Worm (Caenorhabditis elegans) whole organism, late embryonic: ENCODE results near the gene ccr-4.

Experiments
- C08G9.2 ChIP-seq: sonication (generic microtip); optimal IDR thresholded peaks from 2 replicates; lab custom pipeline; 2016; ENCODE audit warnings: mild to moderate bottlenecking, missing genetic modification characterization, moderate library complexity, missing compliant biosample characterization
- K02D7.2 ChIP-seq: sonication (generic microtip); optimal IDR thresholded peaks from 2 replicates; lab custom pipeline; 2017; ENCODE audit warnings: mild to moderate bottlenecking, missing genetic modification characterization, missing compliant biosample characterization
- Y22D7AL.16 ChIP-seq: sonication (generic microtip); optimal IDR thresholded peaks from 2 replicates; lab custom pipeline; 2016; ENCODE audit warnings: missing genetic modification characterization, missing compliant biosample characterization
- ahr-1 ChIP-seq: sonication (generic microtip); optimal IDR thresholded peaks from 2 replicates; lab custom pipeline; 2016; ENCODE audit warnings: missing genetic modification characterization, missing compliant biosample characterization
- ceh-14 ChIP-seq: sonication (generic microtip); optimal IDR thresholded peaks from 2 replicates; lab custom pipeline; 2016; ENCODE audit warnings: missing genotype, missing genetic modification characterization, missing compliant biosample characterization
- ceh-19 ChIP-seq: fragments of 200-800 bp; sonication (Bioruptor generic); optimal IDR thresholded peaks from 2 replicates; lab custom pipeline; 2018; ENCODE audit warnings: mild to moderate bottlenecking, missing genetic modification characterization, missing compliant biosample characterization
- ceh-2 ChIP-seq: sonication (generic microtip); optimal IDR thresholded peaks from 2 replicates; lab custom pipeline; 2016; ENCODE audit warnings: missing genotype, missing genetic modification characterization, missing compliant biosample characterization
- ceh-45 ChIP-seq: fragments of 200-800 bp; sonication (Bioruptor generic); IDR thresholded peaks from 2 replicates; pipeline ENCODE4 v1.3.6; 2022; ENCODE audit warnings: missing genetic modification reagents, missing genetic modification characterization, missing compliant biosample characterization
- ceh-48 ChIP-seq: sonication (generic microtip); optimal IDR thresholded peaks from 2 replicates; lab custom pipeline; 2016; ENCODE audit warnings: missing genetic modification characterization, inconsistent platforms, missing compliant biosample characterization
- ceh-9 ChIP-seq: sonication (generic microtip); optimal IDR thresholded peaks from 2 replicates; lab custom pipeline; 2016; ENCODE audit warnings: mild to moderate bottlenecking, missing genetic modification characterization, inconsistent platforms, missing compliant biosample characterization
- dmd-4 ChIP-seq: sonication (generic microtip); optimal IDR thresholded peaks from 2 replicates; lab custom pipeline; 2016; ENCODE audit warnings: borderline replicate concordance, missing genetic modification characterization, missing compliant biosample characterization
- dve-1 ChIP-seq: sonication (generic microtip); optimal IDR thresholded peaks from 2 replicates; lab custom pipeline; 2017; ENCODE audit warnings: antibody characterized with exemption, mild to moderate bottlenecking, missing genetic modification characterization, missing compliant biosample characterization
- elt-2 ChIP-seq: sonication (generic microtip); optimal IDR thresholded peaks from 2 replicates; lab custom pipeline; 2016; ENCODE audit warnings: missing genetic modification reagents, missing genetic modification characterization, missing compliant biosample characterization
- ets-4 ChIP-seq: sonication (generic microtip); optimal IDR thresholded peaks from 2 replicates; lab custom pipeline; 2016; ENCODE audit warnings: missing genetic modification characterization, missing compliant biosample characterization
- eyg-1 ChIP-seq: sonication (generic microtip); optimal IDR thresholded peaks from 2 replicates; lab custom pipeline; 2016; ENCODE audit warnings: missing genotype, missing genetic modification characterization, missing compliant biosample characterization
- fax-1 ChIP-seq: sonication (generic microtip); optimal IDR thresholded peaks from 2 replicates; lab custom pipeline; 2016; ENCODE audit warnings: missing genotype, missing genetic modification characterization, missing compliant biosample characterization
- fkh-10 ChIP-seq: fragments of 150-350 bp; optimal IDR thresholded peaks from 2 replicates; lab custom pipeline; 2014; ENCODE audit warnings: missing biosample characterization, missing genetic modification reagents, missing genetic modification characterization
- fkh-6 ChIP-seq: sonication (generic microtip); optimal IDR thresholded peaks from 2 replicates; lab custom pipeline; 2016; ENCODE audit warnings: missing genetic modification characterization, missing compliant biosample characterization
- gmeb-2 ChIP-seq: sonication (generic microtip); optimal IDR thresholded peaks from 2 replicates; lab custom pipeline; 2016; ENCODE audit warnings: missing genetic modification characterization, inconsistent platforms, missing compliant biosample characterization
- hlh-6 ChIP-seq: sonication (generic microtip); optimal IDR thresholded peaks from 2 replicates; lab custom pipeline; 2016; ENCODE audit warnings: missing genotype, missing genetic modification characterization, missing compliant biosample characterization
- hlh-8 ChIP-seq: sonication (generic microtip); optimal IDR thresholded peaks from 2 replicates; lab custom pipeline; 2016; ENCODE audit warnings: missing genotype, missing genetic modification characterization, missing compliant biosample characterization
- madf-2 ChIP-seq: sonication (generic microtip); optimal IDR thresholded peaks from 2 replicates; lab custom pipeline; 2017; ENCODE audit warnings: missing genetic modification characterization, missing compliant biosample characterization
- nfya-1 ChIP-seq: sonication (generic microtip); optimal IDR thresholded peaks from 2 replicates; lab custom pipeline; 2017; ENCODE audit warnings: missing genetic modification characterization, mild to moderate bottlenecking, missing compliant biosample characterization, antibody characterized with exemption, moderate library complexity
- nhr-11 ChIP-seq: fragments of 150-350 bp; optimal IDR thresholded peaks from 2 replicates; lab custom pipeline; 2014; ENCODE audit warnings: missing biosample characterization, missing genetic modification characterization
- pat-9 ChIP-seq: fragments of 200-800 bp; sonication (Bioruptor generic); optimal IDR thresholded peaks from 2 replicates; lab custom pipeline; 2018; ENCODE audit warnings: mild to moderate bottlenecking, missing genetic modification characterization, moderate library complexity, missing compliant biosample characterization
- pha-2 ChIP-seq: sonication (generic microtip); optimal IDR thresholded peaks from 2 replicates; lab custom pipeline; 2017; ENCODE audit warnings: mild to moderate bottlenecking, missing genetic modification characterization, missing compliant biosample characterization
- pha-4 ChIP-seq: fragments of 150-350 bp; optimal IDR thresholded peaks from 2 replicates; lab custom pipeline; 2018; ENCODE audit warnings: missing biosample characterization, missing genetic modification reagents, missing genetic modification characterization
- pqm-1 ChIP-seq: sonication (generic microtip); optimal IDR thresholded peaks from 2 replicates; lab custom pipeline; 2016; ENCODE audit warnings: missing genetic modification characterization, missing compliant biosample characterization
- rnt-1 ChIP-seq: sonication (generic microtip); optimal IDR thresholded peaks from 2 replicates; lab custom pipeline; 2016; ENCODE audit warnings: missing genetic modification characterization, missing compliant biosample characterization
- sdc-2 ChIP-seq: sonication (generic microtip); optimal IDR thresholded peaks from 2 replicates; lab custom pipeline; 2016; ENCODE audit warnings: missing genotype, missing genetic modification characterization, missing compliant biosample characterization
- sox-2 ChIP-seq: fragments of 200-800 bp; sonication (Bioruptor generic); IDR thresholded peaks from 2 replicates; pipeline ENCODE4 v1.3.6; 2022; ENCODE audit warnings: missing genetic modification reagents, missing genetic modification characterization, missing compliant biosample characterization
- tbx-2 ChIP-seq: sonication (generic microtip); optimal IDR thresholded peaks from 2 replicates; lab custom pipeline; 2016; ENCODE audit warnings: missing genetic modification characterization, missing compliant biosample characterization
- tbx-7 ChIP-seq: sonication (generic microtip); optimal IDR thresholded peaks from 2 replicates; lab custom pipeline; 2016; ENCODE audit warnings: missing genotype, missing genetic modification characterization, missing compliant biosample characterization
- unc-55 ChIP-seq: sonication (generic microtip); optimal IDR thresholded peaks from 2 replicates; lab custom pipeline; 2017; ENCODE audit warnings: missing biosample characterization, missing genetic modification reagents, missing genetic modification characterization
- zip-5 ChIP-seq: sonication (generic microtip); optimal IDR thresholded peaks from 2 replicates; lab custom pipeline; 2016; ENCODE audit warnings: missing genetic modification characterization, missing compliant biosample characterization
- ztf-16 ChIP-seq: sonication (generic microtip); optimal IDR thresholded peaks from 2 replicates; lab custom pipeline; 2017; ENCODE audit warnings: missing genetic modification characterization, missing compliant biosample characterization

Gene ccr-4

ce11 chrIV:12359979-12360378 is 1.4 kb upstream of the ccr-4 start:
- no peak for TF ChIP-seq ets-4
- TF ChIP-seq ceh-14 (tag; lab: Kevin White, UChicago) = no peak
- no peak for TF ChIP-seq gmeb-2
- no peak for TF ChIP-seq pqm-1 (tag; lab: Kevin White, UChicago)
- TF ChIP-seq nfya-1 (tag; lab: Kevin White, UChicago) = no peak
- TF ChIP-seq fkh-10 (GFP tag; lab: Kevin White, UChicago) = no peak
- no peak for TF ChIP-seq dve-1 (tag; lab: Kevin White, UChicago)
- TF ChIP-seq ceh-2 = no peak
- no peak for TF ChIP-seq nhr-11 (tag; lab: Kevin White, UChicago)
- no peak for TF ChIP-seq madf-2 (tag; lab: Kevin White, UChicago)
- no peak for TF ChIP-seq hlh-6
- no peak for TF ChIP-seq dmd-4 (tag; lab: Kevin White, UChicago)
- TF ChIP-seq ahr-1 = no peak
- TF ChIP-seq tbx-2 = no peak
- no peak for TF ChIP-seq ceh-45
- TF ChIP-seq Y22D7AL.16 (tag; lab: Kevin White, UChicago) = no peak

- TF ChIP-seq pha-4 (tag; lab: Kevin White, UChicago) (no peak), unc-55 (GFP tag; lab: Kevin White, UChicago) (no peak), fkh-6 (tag; lab: Kevin White, UChicago) (no peak), zip-5 (tag; lab: Kevin White, UChicago) (no peak)
Observed at ce11 chrIV:12360742-12361195, 573 bp upstream of the ccr-4 start, which contains the start of gene sec-24.2. TSS of gene sec-24.2 (minus strand) at chrIV:12360792.

- TF ChIP-seq C08G9.2 (peak; percentile 5), ahr-1 (no peak), sdc-2 (tag; lab: Kevin White, UChicago) (peak; percentile 2), sox-2 (no peak), hlh-6 (peak; percentile 9)
Observed at ce11 chrIV:12364964-12365363, 3.6 kb downstream of the ccr-4 start.

- peak; percentile 34 for TF ChIP-seq rnt-1 (tag; lab: Kevin White, UChicago)
- no peak for TF ChIP-seq pat-9 (tag; lab: Kevin White, UChicago)
Observed at ce11 chrIV:12366571-12366970, 5.2 kb downstream of the ccr-4 start.

ce11 chrIV:12371340-12371739 is 10.0 kb downstream of the ccr-4 start:
- TF ChIP-seq ceh-19 (GFP tag; lab: Kevin White, UChicago) (no peak), ceh-9 (tag; lab: Kevin White, UChicago) (no peak), rnt-1 (tag; lab: Kevin White, UChicago) (no peak), hlh-8 (no peak), eyg-1 (tag; lab: Kevin White, UChicago) (no peak), nhr-11 (tag; lab: Kevin White, UChicago) (no peak), K02D7.2 (tag; lab: Kevin White, UChicago) (no peak), fax-1 (tag; lab: Kevin White, UChicago) (no peak), tbx-7 (tag; lab: Kevin White, UChicago) (no peak), ceh-14 (tag; lab: Kevin White, UChicago) (no peak), elt-2 (no peak), tbx-2 (no peak), dmd-4 (tag; lab: Kevin White, UChicago) (no peak), ceh-48 (tag; lab: Kevin White, UChicago) (no peak), ztf-16 (no peak), pha-2 (no peak)
